Fruit fly (Drosophila melanogaster): ENCODE results near the gene Tmtc1.

The Tmtc1 gene

DNA sequence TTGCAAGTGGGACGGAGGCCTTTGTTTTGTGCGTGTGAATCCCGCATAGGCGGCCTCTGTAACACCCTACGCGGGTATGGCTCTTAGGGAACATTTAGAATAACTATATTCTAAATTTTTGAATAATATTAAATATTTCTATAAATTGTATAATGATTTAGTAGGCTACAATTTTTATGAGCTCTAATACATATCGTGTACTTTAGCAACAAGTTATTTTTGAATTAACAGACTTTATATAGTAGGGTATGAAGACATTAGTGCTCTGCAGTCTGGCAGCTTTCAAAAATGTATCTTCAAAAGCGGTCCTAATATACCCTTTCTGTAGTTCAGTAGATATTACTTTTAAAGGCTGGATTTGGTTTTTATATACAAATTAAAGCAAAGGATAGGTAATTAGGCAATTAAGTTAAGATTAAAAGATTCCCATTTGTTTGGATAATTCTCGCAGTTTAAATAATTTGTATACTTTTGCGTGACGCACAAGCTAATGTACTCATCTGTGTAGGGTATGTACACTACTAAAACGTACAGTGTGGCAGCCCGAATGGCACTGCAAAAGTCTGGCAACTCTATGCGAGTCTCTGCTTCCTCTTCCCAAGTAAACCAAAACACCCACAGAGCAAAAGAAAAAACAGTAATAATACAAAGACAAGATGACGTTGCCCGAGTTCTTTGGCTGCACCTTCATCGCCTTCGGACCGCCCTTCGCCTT, 88.3 kb downstream of the Tmtc1 start, which contains the start of the genes Snx21 and aph-1 (continued):
- TF ChIP-seq CG10654 (GFP tag; optimal IDR thresholded peaks at IDR 0.05), result peak; percentile 88
- TF ChIP-seq grau (tag; optimal IDR thresholded peaks at IDR 0.05), result peak; percentile 93
- TF ChIP-seq row (GFP tag; IDR thresholded peaks at IDR 0.05), result peak; percentile 100
- peak; percentile 82 for TF ChIP-seq ci (GFP tag; IDR thresholded peaks at IDR 0.05)
- no peak for TF ChIP-seq br (optimal IDR thresholded peaks at IDR 0.05)
- TF ChIP-seq crol (GFP tag; IDR thresholded peaks at IDR 0.05), result peak; percentile 32; the same call in 1 of the 2 replicates
- peak; percentile 87 for TF ChIP-seq CG4404 (GFP tag; IDR thresholded peaks at IDR 0.05)
- peak in 1 of 2 experiments; percentile 54 for TF ChIP-seq crp (GFP tag; optimal IDR thresholded peaks at IDR 0.05)
- TF ChIP-seq CG12942 (GFP tag; optimal IDR thresholded peaks at IDR 0.05), result peak; percentile 89
- peak; percentile 91 for TF ChIP-seq Dek (tag; optimal IDR thresholded peaks at IDR 0.05)
- no peak for TF ChIP-seq sna (GFP tag; IDR thresholded peaks at IDR 0.05; ENCODE audit: partially characterized antibody)
- peak; percentile 92 for TF ChIP-seq caup (GFP tag; optimal IDR thresholded peaks at IDR 0.05; ENCODE audit: severe bottlenecking)
- TF ChIP-seq dpn (GFP tag; optimal IDR thresholded peaks at IDR 0.05), result peak; percentile 88 to 92
- TF ChIP-seq Abd-B (GFP tag; optimal IDR thresholded peaks at IDR 0.05), result peak; percentile 93
- peak; percentile 88 for TF ChIP-seq CG6854 (GFP tag; optimal IDR thresholded peaks at IDR 0.05)
- peak; percentile 89 for TF ChIP-seq Atf6 (GFP tag; IDR thresholded peaks at IDR 0.05)
- peak; percentile 46 for TF ChIP-seq pros (GFP tag; optimal IDR thresholded peaks at IDR 0.05)
- peak; percentile 87 for TF ChIP-seq Hsf (GFP tag; optimal IDR thresholded peaks at IDR 0.05)
- no peak for TF ChIP-seq chinmo (GFP tag; IDR thresholded peaks at IDR 0.05; ENCODE audit: partially characterized antibody)
- TF ChIP-seq ems (GFP tag; optimal IDR thresholded peaks at IDR 0.05), result peak; percentile 85
- TF ChIP-seq CG10979 (tag; optimal IDR thresholded peaks at IDR 0.05), result peak; percentile 91
- TF ChIP-seq pan (optimal IDR thresholded peaks at IDR 0.05), result no peak
- peak in 1 of 2 experiments; percentile 88 for TF ChIP-seq pan (GFP tag; optimal IDR thresholded peaks at IDR 0.05 in 1 of 2, IDR thresholded peaks at IDR 0.05 in 1 of 2)
- peak; percentile 93 for TF ChIP-seq CG4328 (GFP tag; optimal IDR thresholded peaks at IDR 0.05)
- peak; percentile 90 for TF ChIP-seq sob (GFP tag; IDR thresholded peaks at IDR 0.05)
- peak; percentile 93 for TF ChIP-seq Meics (GFP tag; optimal IDR thresholded peaks at IDR 0.05)
- peak; percentile 91 for TF ChIP-seq odd (GFP tag; optimal IDR thresholded peaks at IDR 0.05)
- TF ChIP-seq gsb-n (tag; optimal IDR thresholded peaks at IDR 0.05), result peak; percentile 90
- no peak for TF ChIP-seq eve (GFP tag; optimal IDR thresholded peaks at IDR 0.05)
- TF ChIP-seq Spps (tag; optimal IDR thresholded peaks at IDR 0.05), result peak; percentile 75
- peak; percentile 66 for TF ChIP-seq Bdp1 (GFP tag; optimal IDR thresholded peaks at IDR 0.05)
- TF ChIP-seq inv (GFP tag; IDR thresholded peaks at IDR 0.05; ENCODE audit: partially characterized antibody), result 0 out of 2 replicates have a peak, but pooled peaks have one; percentile 6
- no peak; the same call in 2 of the 3 replicates for TF ChIP-seq HLH4C (GFP tag; IDR thresholded peaks at IDR 0.05; ENCODE audit: partially characterized antibody)
- peak; percentile 84 for TF ChIP-seq kah (GFP tag; optimal IDR thresholded peaks at IDR 0.05)
- peak; percentile 82 for TF ChIP-seq her (GFP tag; optimal IDR thresholded peaks at IDR 0.05)
- TF ChIP-seq CG4617 (GFP tag; optimal IDR thresholded peaks at IDR 0.05; ENCODE audit: borderline replicate concordance), result peak; percentile 77
- peak; percentile 80 for TF ChIP-seq fu2 (GFP tag; optimal IDR thresholded peaks at IDR 0.05)
- TF ChIP-seq eyg (GFP tag; optimal IDR thresholded peaks at IDR 0.05), result peak; percentile 78
- peak; percentile 89 for TF ChIP-seq nerfin-1 (tag; optimal IDR thresholded peaks at IDR 0.05)
- peak; percentile 84; the same call in 1 of the 2 replicates for TF ChIP-seq MBD-R2 (GFP tag; IDR thresholded peaks at IDR 0.05)
- TF ChIP-seq CG12071 (GFP tag; optimal IDR thresholded peaks at IDR 0.05), result peak; percentile 63
- TF ChIP-seq gt (GFP tag; IDR thresholded peaks at IDR 0.05), result peak; percentile 72
- peak; percentile 80 for TF ChIP-seq YL-1 (GFP tag; optimal IDR thresholded peaks at IDR 0.05)
